Worm (Caenorhabditis elegans) whole organism, L3 larva: ENCODE results near the gene W08F4.12.
"Not testable (repeated sequence)": the region's sequence is repeated elsewhere in the genome, so short reads cannot be mapped to it uniquely, and the experiment has no call there.

Experiments
- R02D3.7 ChIP-seq: fragments of 150-350 bp; optimal IDR thresholded peaks from 2 replicates; lab custom pipeline; 2014; ENCODE audit warnings: missing biosample characterization, missing genetic modification characterization
- aly-2 ChIP-seq: fragments of 150-350 bp; optimal IDR thresholded peaks from 2 replicates; lab custom pipeline; 2014; ENCODE audit warnings: missing biosample characterization, missing genetic modification characterization
- ama-1 ChIP-seq: fragments of 150-350 bp; optimal IDR thresholded peaks from 2 replicates; lab custom pipeline; 2018
- ceh-16 ChIP-seq: sonication (generic microtip); optimal IDR thresholded peaks from 2 replicates; lab custom pipeline; 2017; ENCODE audit warnings: missing biosample characterization, missing genetic modification characterization
- ceh-9 ChIP-seq: sonication (generic microtip); optimal IDR thresholded peaks from 2 replicates; lab custom pipeline; 2018; ENCODE audit warnings: missing biosample characterization, missing genetic modification characterization
- egl-27 ChIP-seq: sonication (generic microtip); optimal IDR thresholded peaks from 4 replicates; lab custom pipeline; 2017; ENCODE audit warnings: missing biosample characterization, missing genetic modification reagents, missing genetic modification characterization
- egl-5 ChIP-seq: fragments of 150-350 bp; optimal IDR thresholded peaks from 2 replicates; lab custom pipeline; 2017; ENCODE audit warnings: missing biosample characterization, missing genetic modification reagents, missing genetic modification characterization, inconsistent platforms
- elt-1 ChIP-seq: fragments of 150-350 bp; optimal IDR thresholded peaks from 2 replicates; lab custom pipeline; 2014; ENCODE audit warnings: missing biosample characterization, missing genetic modification characterization
- elt-2 ChIP-seq: sonication (generic microtip); optimal IDR thresholded peaks from 2 replicates; lab custom pipeline; 2016; ENCODE audit warnings: missing genetic modification reagents, mild to moderate bottlenecking, missing genetic modification characterization, missing compliant biosample characterization
- elt-3 ChIP-seq, 3 experiments: fragments of 150-350 bp in 1 of 3; sonication (generic microtip) in 2 of 3; optimal IDR thresholded peaks; 2 replicates in 2 of 3; 4 replicates in 1 of 3; lab custom pipeline; 2014 to 2017; ENCODE audit warnings: missing biosample characterization in 3 of 3, missing genetic modification characterization in 3 of 3
- eor-1 ChIP-seq, 2 experiments: fragments of 150-350 bp; optimal IDR thresholded peaks; 2 replicates each; lab custom pipeline; 2014 to 2018; ENCODE audit warnings: missing biosample characterization in 2 of 2, missing genetic modification characterization in 2 of 2
- fkh-10 ChIP-seq: sonication (generic microtip); optimal IDR thresholded peaks from 2 replicates; lab custom pipeline; 2017; ENCODE audit warnings: missing biosample characterization, missing genetic modification reagents, missing genetic modification characterization
- fkh-2 ChIP-seq: fragments of 150-350 bp; optimal IDR thresholded peaks from 2 replicates; lab custom pipeline; 2014; ENCODE audit warnings: missing biosample characterization, missing genetic modification reagents, missing genetic modification characterization
- fos-1 ChIP-seq: fragments of 150-350 bp; optimal IDR thresholded peaks from 2 replicates; lab custom pipeline; 2014; ENCODE audit warnings: missing biosample characterization, missing genetic modification characterization
- hmg-11 ChIP-seq: sonication (generic microtip); optimal IDR thresholded peaks from 2 replicates; lab custom pipeline; 2016; ENCODE audit warnings: missing genetic modification characterization, missing compliant biosample characterization
- lin-15B ChIP-seq: fragments of 150-350 bp; optimal IDR thresholded peaks from 2 replicates; lab custom pipeline; 2014; ENCODE audit warnings: missing biosample characterization, missing genetic modification characterization
- lin-39 ChIP-seq: fragments of 150-350 bp; optimal IDR thresholded peaks from 2 replicates; lab custom pipeline; 2018; ENCODE audit warnings: missing biosample characterization, missing genetic modification reagents, missing genetic modification characterization
- mdl-1 ChIP-seq: fragments of 150-350 bp; optimal IDR thresholded peaks from 2 replicates; lab custom pipeline; 2014; ENCODE audit warnings: missing biosample characterization, missing genetic modification characterization
- mml-1 ChIP-seq: fragments of 150-350 bp; sonication (generic microtip); optimal IDR thresholded peaks from 3 replicates; lab custom pipeline; 2014; ENCODE audit warnings: missing biosample characterization, missing genetic modification characterization
- nfya-1 ChIP-seq: sonication (generic microtip); optimal IDR thresholded peaks from 2 replicates; lab custom pipeline; 2017; ENCODE audit warnings: missing genetic modification characterization, mild to moderate bottlenecking, missing compliant biosample characterization, antibody characterized with exemption, moderate library complexity; ENCODE audit not compliant: insufficient read depth
- nhr-11 ChIP-seq: fragments of 150-350 bp; optimal IDR thresholded peaks from 2 replicates; lab custom pipeline; 2014; ENCODE audit warnings: missing biosample characterization, missing genetic modification characterization
- nhr-12 ChIP-seq: fragments of 150-350 bp; optimal IDR thresholded peaks from 2 replicates; lab custom pipeline; 2014; ENCODE audit warnings: missing biosample characterization, missing genetic modification characterization
- nhr-23 ChIP-seq: fragments of 150-350 bp; optimal IDR thresholded peaks from 2 replicates; lab custom pipeline; 2014; ENCODE audit warnings: missing biosample characterization, missing genetic modification reagents, missing genetic modification characterization
- nhr-237 ChIP-seq: fragments of 150-350 bp; optimal IDR thresholded peaks from 2 replicates; lab custom pipeline; 2014; ENCODE audit warnings: missing biosample characterization, missing genetic modification characterization
- nhr-28 ChIP-seq: fragments of 150-350 bp; optimal IDR thresholded peaks from 2 replicates; lab custom pipeline; 2014; ENCODE audit warnings: missing biosample characterization, missing genetic modification characterization
- nhr-43 ChIP-seq: sonication (generic microtip); optimal IDR thresholded peaks from 2 replicates; lab custom pipeline; 2016; ENCODE audit warnings: mild to moderate bottlenecking, missing genetic modification characterization, missing compliant biosample characterization; ENCODE audit not compliant: poor library complexity, severe bottlenecking
- nhr-76 ChIP-seq: fragments of 150-350 bp; sonication (generic microtip); optimal IDR thresholded peaks from 5 replicates; lab custom pipeline; 2014; ENCODE audit warnings: missing biosample characterization, missing genetic modification characterization
- pqm-1 ChIP-seq: fragments of 150-350 bp; optimal IDR thresholded peaks from 2 replicates; lab custom pipeline; 2017; ENCODE audit warnings: missing biosample characterization, missing genetic modification characterization, inconsistent platforms
- skn-1 ChIP-seq: fragments of 150-350 bp; optimal IDR thresholded peaks from 2 replicates; lab custom pipeline; 2014; ENCODE audit warnings: missing biosample characterization, missing genetic modification characterization
- snpc-4 ChIP-seq: fragments of 150-350 bp; optimal IDR thresholded peaks from 2 replicates; lab custom pipeline; 2014; ENCODE audit warnings: missing biosample characterization, missing genetic modification characterization
- tbx-2 ChIP-seq: sonication (generic microtip); optimal IDR thresholded peaks from 2 replicates; lab custom pipeline; 2016; ENCODE audit warnings: mild to moderate bottlenecking, missing genetic modification characterization, missing compliant biosample characterization
- unc-62 ChIP-seq: fragments of 150-350 bp; sonication (generic microtip); optimal IDR thresholded peaks from 4 replicates; lab custom pipeline; 2014; ENCODE audit warnings: missing biosample characterization, missing genetic modification reagents, missing genetic modification characterization
- zag-1 ChIP-seq: fragments of 150-350 bp; optimal IDR thresholded peaks from 2 replicates; lab custom pipeline; 2014; ENCODE audit warnings: missing biosample characterization, missing genetic modification characterization

The W08F4.12 gene

DNA sequence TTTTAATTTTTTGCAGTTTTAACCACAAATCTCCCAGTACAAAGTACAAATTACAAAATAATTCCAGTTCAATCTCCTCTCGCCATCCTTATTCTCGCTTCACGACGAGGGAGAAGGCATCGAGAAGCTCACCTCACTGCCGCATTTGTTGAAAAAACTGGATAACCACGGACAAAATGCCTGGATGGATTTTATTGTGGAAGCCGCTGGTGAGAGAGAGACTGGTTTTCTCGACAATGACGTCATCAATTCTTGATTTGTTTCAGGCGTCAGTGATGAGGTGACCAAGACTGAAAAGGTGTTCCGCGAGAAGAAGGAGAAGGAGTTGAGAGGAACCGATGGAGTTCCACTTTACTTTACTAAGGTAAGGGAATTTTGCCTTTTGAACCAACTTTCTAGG, 34.7 kb downstream of the W08F4.12 start:
- no peak for TF ChIP-seq nhr-76 (tag; lab: Kevin White, UChicago)
- TF ChIP-seq zag-1 (tag; lab: Kevin White, UChicago): no peak
- TF ChIP-seq nhr-43 (tag; lab: Kevin White, UChicago): peak; percentile 74
- TF ChIP-seq nhr-237: no peak
- no peak for TF ChIP-seq nfya-1 (tag; lab: Kevin White, UChicago)
- no peak for TF ChIP-seq mdl-1 (tag; lab: Kevin White, UChicago)
- TF ChIP-seq R02D3.7: no peak
- no peak for TF ChIP-seq elt-1 (tag; lab: Kevin White, UChicago)
- no peak for TF ChIP-seq pqm-1 (tag; lab: Kevin White, UChicago)

DNA sequence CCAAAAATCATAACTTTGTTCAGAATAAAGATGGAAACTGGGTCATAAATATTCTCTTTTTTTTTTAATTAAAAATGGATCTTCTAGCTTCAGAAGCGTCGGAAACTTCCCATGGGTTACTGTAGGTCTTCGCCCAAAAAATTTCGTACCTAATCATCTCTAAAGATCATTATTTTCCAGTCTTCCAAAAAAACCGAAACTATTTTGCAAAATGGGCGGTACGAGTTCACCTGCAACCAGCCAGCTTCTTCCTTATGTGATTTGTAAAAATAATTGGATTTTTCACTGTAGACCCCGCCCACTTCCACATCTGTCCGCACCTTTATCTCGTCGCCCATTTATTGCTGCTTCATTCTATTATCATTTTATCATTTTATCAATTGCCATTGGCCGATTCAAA, 37.8 kb downstream of the W08F4.12 start, which contains the start of gene mlt-10:
Gene mlt-10 (plus strand): TSS at position 301 of the 400 bp plus-strand sequence.
- TF ChIP-seq egl-27 (tag; lab: Kevin White, UChicago) (no peak), elt-1 (tag; lab: Kevin White, UChicago) (no peak), fkh-10 (GFP tag; lab: Kevin White, UChicago) (no peak)

ce11 chrII:542416-542815, 41.8 kb downstream of the W08F4.12 start:
- TF ChIP-seq lin-39 (tag; lab: Kevin White, UChicago) (no peak), egl-5 (tag; lab: Kevin White, UChicago) (no peak), fos-1 (tag; lab: Kevin White, UChicago) (no peak), R02D3.7 (no peak), unc-62 (peak; percentile 5), hmg-11 (tag; lab: Kevin White, UChicago) (no peak), tbx-2 (tag; lab: Kevin White, UChicago) (no peak), snpc-4 (no peak), skn-1 (no peak), mdl-1 (tag; lab: Kevin White, UChicago) (no peak), nhr-23 (tag; lab: Kevin White, UChicago) (peak; percentile 60), eor-1 (tag; optimal IDR thresholded peaks at IDR 0.05; lab: Kevin White, UChicago) (no peak), nhr-76 (tag; lab: Kevin White, UChicago) (no peak), ceh-9 (tag; lab: Kevin White, UChicago) (no peak), lin-15B (tag; lab: Kevin White, UChicago) (no peak), nhr-12 (tag; lab: Kevin White, UChicago) (no peak), pqm-1 (tag; lab: Kevin White, UChicago) (no peak), nhr-43 (tag; lab: Kevin White, UChicago) (peak; percentile 58), ama-1 (lab: Kevin White, UChicago) (peak; percentile 9), nhr-11 (tag; lab: Kevin White, UChicago) (no peak), ceh-16 (no peak), elt-3 (tag; optimal IDR thresholded peaks at IDR 0.05; lab: Kevin White, UChicago) (peak in 1 of 3 experiments; percentile 8), nfya-1 (tag; lab: Kevin White, UChicago) (peak; percentile 6), elt-1 (tag; lab: Kevin White, UChicago) (no peak), zag-1 (tag; lab: Kevin White, UChicago) (no peak), fkh-2 (tag; lab: Kevin White, UChicago) (no peak), fkh-10 (GFP tag; lab: Kevin White, UChicago) (no peak), elt-2 (tag; lab: Kevin White, UChicago) (no peak), nhr-237 (no peak)

DNA sequence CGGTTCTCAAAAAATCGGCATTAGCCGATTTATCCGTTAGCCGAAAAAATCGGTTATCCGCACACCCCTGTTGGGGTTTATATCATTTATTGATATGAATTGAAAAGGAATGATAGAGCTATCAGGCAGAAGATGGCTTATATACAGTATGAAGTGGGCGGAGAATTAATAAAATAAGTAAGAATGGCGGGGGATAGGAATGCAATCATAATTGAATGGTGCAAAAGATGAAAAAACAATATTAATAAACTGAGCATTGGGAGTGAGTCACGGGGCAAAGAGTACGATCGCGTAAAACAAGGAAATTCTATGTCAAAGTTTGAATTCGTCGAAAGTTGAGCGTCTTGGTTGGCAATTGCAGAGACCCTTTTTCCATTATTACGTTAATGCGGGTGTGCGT, 47.4 kb downstream of the W08F4.12 start, which contains the start of gene T27A1.2:
Gene T27A1.2 (minus strand): TSS at position 101 of the 400 bp plus-strand sequence.
- TF ChIP-seq ceh-9 (tag; lab: Kevin White, UChicago): no peak
- no peak for TF ChIP-seq nhr-11 (tag; lab: Kevin White, UChicago)
- no peak for TF ChIP-seq snpc-4
- no peak for TF ChIP-seq tbx-2 (tag; lab: Kevin White, UChicago)
- no peak for TF ChIP-seq nhr-28 (tag; lab: Kevin White, UChicago)
- TF ChIP-seq mml-1 (tag; lab: Kevin White, UChicago): no peak
- TF ChIP-seq lin-39 (tag; lab: Kevin White, UChicago): no peak

ce11 chrII:535226-535625, 49.0 kb downstream of the W08F4.12 start, which contains the start of gene T27A1.3:
Gene T27A1.3, plus strand, starts transcription at chrII:535526.
- not testable (repeated sequence) for TF ChIP-seq mdl-1, aly-2, lin-15B (tag; lab: Kevin White, UChicago)
